Worm (Caenorhabditis elegans) whole organism, late embryonic: ENCODE measurements around the gene W02B12.12.

Experiments
- fkh-10 ChIP-seq: fragments of 150-350 bp; optimal IDR thresholded peaks from 2 replicates; lab custom pipeline; 2014; ENCODE audit warnings: missing biosample characterization, missing genetic modification reagents, missing genetic modification characterization
- lin-11 ChIP-seq: fragments of 200-800 bp; sonication (Bioruptor generic); optimal IDR thresholded peaks from 2 replicates; lab custom pipeline; 2018; ENCODE audit warnings: mild to moderate bottlenecking, missing genetic modification characterization, missing compliant biosample characterization
- mec-3 ChIP-seq: sonication (generic microtip); optimal IDR thresholded peaks from 2 replicates; lab custom pipeline; 2016; ENCODE audit warnings: borderline replicate concordance, missing genetic modification characterization, missing compliant biosample characterization
- pha-4 ChIP-seq: fragments of 150-350 bp; optimal IDR thresholded peaks from 2 replicates; lab custom pipeline; 2018; ENCODE audit warnings: missing biosample characterization, missing genetic modification reagents, missing genetic modification characterization
- unc-42 ChIP-seq: sonication (generic microtip); optimal IDR thresholded peaks from 2 replicates; lab custom pipeline; 2016; ENCODE audit warnings: missing genotype, missing genetic modification characterization, missing compliant biosample characterization

ce11 chrII:11440265-11440664, 38.7 kb downstream of the W02B12.12 start, which contains the start of gene VW02B12L.2:
- TF ChIP-seq fkh-10 (GFP tag; lab: Kevin White, UChicago) (no peak), pha-4 (tag; lab: Kevin White, UChicago) (no peak), mec-3 (no peak), lin-11 (tag; lab: Kevin White, UChicago) (no peak), unc-42 (tag; lab: Kevin White, UChicago) (peak; percentile 93)
